Worm (Caenorhabditis elegans) whole organism, midembryonic: ENCODE data around the gene attf-2.

Source experiments
- T22C8.4 ChIP-seq: fragments of 200-800 bp; sonication (Bioruptor generic); IDR thresholded peaks from 2 replicates; pipeline ENCODE4 v1.3.6; 2022; ENCODE audit warnings: missing genetic modification characterization, missing compliant biosample characterization
- cog-1 ChIP-seq: sonication (generic microtip); optimal IDR thresholded peaks from 2 replicates; lab custom pipeline; 2016; ENCODE audit warnings: missing genetic modification characterization, missing compliant biosample characterization
- flt-1 ChIP-seq: fragments of 200-800 bp; sonication (Bioruptor generic); IDR thresholded peaks from 2 replicates; pipeline ENCODE4 v1.3.6; 2022; ENCODE audit warnings: missing genetic modification characterization, missing compliant biosample characterization
- klf-2 ChIP-seq: fragments of 200-800 bp; sonication (Bioruptor generic); conservative IDR thresholded peaks from 2 replicates; pipeline ENCODE4 v1.3.6; 2022; ENCODE audit warnings: missing genetic modification reagents, missing genetic modification characterization, missing compliant biosample characterization
- med-1 ChIP-seq: sonication (generic microtip); optimal IDR thresholded peaks from 2 replicates; lab custom pipeline; 2017; ENCODE audit warnings: missing genetic modification characterization, mild to moderate bottlenecking, missing compliant biosample characterization, antibody characterized with exemption, missing genetic modification reagents; ENCODE audit not compliant: insufficient read depth
- ref-1 ChIP-seq: fragments of 200-800 bp; sonication (Bioruptor generic); conservative IDR thresholded peaks from 2 replicates; pipeline ENCODE4 v1.3.6; 2022; ENCODE audit warnings: missing genetic modification reagents, missing genetic modification characterization, missing compliant biosample characterization
- tab-1 ChIP-seq: fragments of 200-800 bp; sonication (Bioruptor generic); IDR thresholded peaks from 2 replicates; pipeline ENCODE4 v1.3.6; 2022; ENCODE audit warnings: missing genetic modification characterization, missing compliant biosample characterization
- ztf-23 ChIP-seq: fragments of 200-800 bp; sonication (Bioruptor generic); IDR thresholded peaks from 2 replicates; pipeline ENCODE4 v1.3.6; 2022; ENCODE audit warnings: missing genetic modification reagents, missing genetic modification characterization, missing compliant biosample characterization
- ztf-29 ChIP-seq: fragments of 200-800 bp; sonication (Bioruptor generic); IDR thresholded peaks from 2 replicates; pipeline ENCODE4 v1.3.6; 2022; ENCODE audit warnings: missing genetic modification reagents, missing genetic modification characterization, missing compliant biosample characterization

attf-2 gene

DNA sequence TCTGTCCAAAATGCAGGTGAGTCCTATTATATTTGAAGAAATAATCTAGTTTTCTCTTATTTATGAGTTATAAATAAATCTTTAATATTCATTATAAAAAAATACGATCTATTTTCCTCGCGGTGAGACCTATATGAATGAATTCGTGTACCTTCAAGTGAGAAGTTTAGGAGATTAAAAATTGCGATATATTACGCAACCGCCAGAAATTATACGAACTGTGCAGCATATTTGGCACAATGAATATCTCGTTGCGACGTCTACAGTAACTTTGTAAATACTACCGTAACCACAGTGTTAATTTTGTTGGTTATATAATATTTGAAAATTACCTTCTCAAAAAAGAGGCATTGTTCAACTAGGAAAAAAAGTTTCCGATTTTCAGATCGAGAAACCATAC, 28.4 kb upstream of the attf-2 start:
- TF ChIP-seq T22C8.4 (no peak), tab-1 (GFP tag; lab: Robert Waterston, UW) (no peak), klf-2 (GFP tag; lab: Robert Waterston, UW) (no peak), med-1 (GFP tag; lab: Kevin White, UChicago) (no peak), ref-1 (no peak), cog-1 (no peak), ztf-29 (GFP tag; lab: Robert Waterston, UW) (no peak), flt-1 (no peak), ztf-23 (GFP tag; lab: Robert Waterston, UW) (no peak)

DNA sequence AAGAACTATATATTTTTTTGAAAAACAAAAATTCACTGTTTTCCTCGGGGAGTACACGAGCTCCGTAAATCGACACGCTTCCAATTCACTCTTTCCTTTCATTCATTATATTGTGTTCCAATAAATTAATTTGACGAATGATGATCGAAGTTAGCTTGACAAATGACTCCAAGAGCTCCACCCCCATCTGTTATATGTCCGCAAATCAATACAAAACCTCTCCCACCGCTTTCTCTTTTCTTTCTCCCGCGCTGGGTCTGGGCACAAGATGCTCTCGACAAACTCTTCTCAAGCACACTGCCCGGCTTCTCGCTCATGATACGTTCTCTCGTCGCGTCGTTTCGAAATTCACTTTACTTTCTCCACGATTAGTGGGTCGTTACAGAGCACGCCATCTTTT, 28.0 kb upstream of the attf-2 start, which contains the start of gene C13F10.1:
Gene C13F10.1, plus strand, starts transcription at position 138 of the 400 bp plus-strand sequence.
- TF ChIP-seq klf-2 (GFP tag; lab: Robert Waterston, UW), result no peak
- no peak for TF ChIP-seq ztf-29 (GFP tag; lab: Robert Waterston, UW)
- no peak for TF ChIP-seq ztf-23 (GFP tag; lab: Robert Waterston, UW)
- TF ChIP-seq cog-1, result no peak
- TF ChIP-seq ref-1, result no peak
- TF ChIP-seq T22C8.4, result no peak
- TF ChIP-seq med-1 (GFP tag; lab: Kevin White, UChicago), result no peak
- no peak for TF ChIP-seq tab-1 (GFP tag; lab: Robert Waterston, UW)
- TF ChIP-seq flt-1, result no peak

DNA sequence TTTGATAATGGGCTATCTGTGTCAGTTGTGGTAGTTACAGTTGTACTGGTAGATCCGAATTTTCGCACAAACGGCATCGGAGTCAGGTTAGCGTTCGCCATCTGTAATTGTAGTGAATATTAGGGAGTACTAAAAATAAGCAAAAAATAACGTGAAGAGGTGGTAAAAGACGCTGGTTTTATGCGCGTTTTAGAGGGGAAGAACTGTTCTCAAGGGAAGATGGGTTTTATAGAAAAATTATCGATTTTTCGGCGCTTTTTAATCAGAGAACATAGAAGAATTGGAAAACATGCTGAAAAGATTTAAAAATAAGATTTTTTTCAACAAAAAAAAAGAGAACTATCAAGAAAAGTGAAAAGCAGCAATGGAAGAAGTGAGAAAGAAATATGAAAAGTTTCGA, 27.2 kb upstream of the attf-2 start, which contains the start of gene C13F10.7:
Gene C13F10.7, minus strand, starts transcription at position 101 of the 400 bp plus-strand sequence.
- no peak for TF ChIP-seq T22C8.4
- TF ChIP-seq med-1 (GFP tag; lab: Kevin White, UChicago), result no peak

DNA sequence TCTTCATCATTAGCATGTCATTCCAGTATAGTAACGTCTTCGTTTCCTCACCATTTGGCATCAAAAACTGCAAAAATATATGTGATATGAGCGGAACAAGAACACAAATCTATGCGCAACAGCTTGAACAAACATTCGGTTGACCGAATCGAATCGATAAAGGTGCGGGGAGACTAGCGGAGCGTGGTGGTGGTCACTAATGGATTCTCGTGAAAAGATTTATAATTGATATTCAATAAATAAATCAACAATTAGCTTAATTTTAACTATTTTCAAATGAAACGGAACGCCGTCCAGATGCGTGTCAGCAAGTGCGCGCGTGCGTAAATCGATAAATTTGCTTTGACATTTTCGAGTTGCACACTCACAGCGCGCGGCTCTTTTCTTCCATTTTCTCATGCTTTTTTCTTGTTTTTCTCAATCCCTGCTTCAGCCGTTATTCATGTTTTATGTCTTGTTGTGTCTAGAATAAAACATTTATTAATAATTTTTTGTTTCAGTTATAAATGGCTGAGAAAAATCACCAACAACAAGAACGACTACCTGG, 25.1 kb upstream of the attf-2 start, which contains the start of the genes C13F10.8, C13F10.6 and kxd-1:
Gene C13F10.8, minus strand, starts transcription at position 51 of the 547 bp plus-strand sequence.
Gene C13F10.6, minus strand, starts transcription at position 67 of the 547 bp plus-strand sequence.
Gene kxd-1, plus strand, starts transcription at position 497 of the 547 bp plus-strand sequence.
- no peak for TF ChIP-seq med-1 (GFP tag; lab: Kevin White, UChicago)
- TF ChIP-seq ref-1, result no peak

DNA sequence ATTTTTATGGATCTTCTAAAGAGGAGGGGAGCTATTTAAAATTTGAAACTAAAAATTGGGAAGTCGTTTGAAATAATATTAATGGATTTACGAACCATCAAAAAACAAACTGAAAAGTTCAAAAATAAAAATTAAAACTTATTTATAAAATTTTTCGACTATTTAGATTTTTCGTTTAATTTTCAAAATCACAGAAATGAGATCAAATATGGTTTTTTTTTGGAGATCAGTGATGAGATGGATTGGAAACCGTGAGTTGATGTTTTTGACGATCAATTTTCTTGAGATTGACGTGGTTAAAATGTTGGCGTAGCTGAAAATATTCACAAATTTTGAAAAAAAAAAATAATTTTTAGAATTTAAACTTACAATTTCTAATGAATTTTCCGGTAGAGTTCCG, 23.1 kb upstream of the attf-2 start, which contains the start of gene C13F10.5:
Gene C13F10.5, minus strand, starts transcription at position 101 of the 400 bp plus-strand sequence.
- TF ChIP-seq cog-1 (no peak), ref-1 (no peak), ztf-29 (GFP tag; lab: Robert Waterston, UW) (no peak)

DNA sequence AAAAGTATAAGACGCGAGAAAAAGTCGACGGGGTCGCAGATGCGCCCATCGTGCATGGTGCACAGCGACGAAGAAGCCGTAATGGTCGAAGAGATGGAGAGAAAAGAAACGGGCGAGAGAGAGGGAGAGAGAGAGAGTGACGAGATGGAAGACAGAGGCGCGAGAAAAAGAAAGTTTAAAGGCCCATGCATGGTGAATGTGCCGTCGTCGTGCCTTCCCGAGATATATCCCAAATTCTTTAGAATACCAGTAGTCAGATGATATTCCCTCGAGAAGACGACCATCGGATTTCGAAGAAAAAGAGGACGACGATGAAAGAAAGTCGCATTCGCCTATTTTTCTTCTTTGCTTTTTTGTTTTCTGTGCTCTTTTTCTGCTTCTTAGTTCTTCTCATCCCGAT, 20.1 kb upstream of the attf-2 start:
- no peak for TF ChIP-seq tab-1 (GFP tag; lab: Robert Waterston, UW)
- no peak for TF ChIP-seq klf-2 (GFP tag; lab: Robert Waterston, UW)
- TF ChIP-seq ref-1, result no peak

DNA sequence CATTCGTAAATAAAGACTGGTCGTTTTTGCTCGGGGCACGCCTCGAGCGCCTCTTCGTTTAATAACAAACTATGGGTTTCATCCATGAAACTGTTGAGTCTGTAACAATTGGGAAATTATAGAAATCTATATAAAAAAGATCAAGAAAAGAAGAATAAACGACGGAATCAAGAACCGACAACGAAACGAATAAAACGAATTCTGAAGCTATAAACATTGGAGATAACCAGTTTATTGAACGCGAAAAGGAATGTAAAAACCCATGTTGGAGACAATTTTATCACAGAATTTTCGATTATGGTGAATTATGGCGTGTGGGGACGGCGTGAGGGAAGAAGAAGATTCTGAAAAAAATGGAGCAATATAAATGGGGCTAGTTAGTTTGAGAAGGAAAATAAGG, 18.9 kb upstream of the attf-2 start, which contains the start of gene soap-1:
Gene soap-1, minus strand, starts transcription at position 101 of the 400 bp plus-strand sequence.
- TF ChIP-seq flt-1 (no peak), ztf-29 (GFP tag; lab: Robert Waterston, UW) (no peak), klf-2 (GFP tag; lab: Robert Waterston, UW) (no peak), tab-1 (GFP tag; lab: Robert Waterston, UW) (no peak), med-1 (GFP tag; lab: Kevin White, UChicago) (no peak), ztf-23 (GFP tag; lab: Robert Waterston, UW) (no peak), cog-1 (no peak), T22C8.4 (no peak)

DNA sequence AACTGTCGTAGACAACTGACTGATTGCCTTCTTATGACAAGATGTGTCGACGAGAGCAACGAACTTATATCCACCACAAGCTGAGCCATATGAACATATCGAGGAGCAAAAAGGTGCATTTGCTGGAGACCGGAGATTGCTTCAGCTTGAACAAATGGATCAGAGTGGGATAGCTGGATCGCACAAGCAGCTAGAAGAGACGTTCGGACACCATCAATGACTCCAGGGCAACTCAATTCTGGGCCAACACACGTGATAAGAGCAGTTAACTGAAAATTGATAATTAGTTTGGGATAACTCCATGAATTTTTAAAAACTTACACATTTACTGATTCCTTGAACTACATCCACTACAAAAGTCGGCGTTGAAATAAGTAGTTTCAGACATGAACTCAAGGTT, 13.1 kb upstream of the attf-2 start:
- TF ChIP-seq ztf-29 (GFP tag; lab: Robert Waterston, UW) (no peak), ztf-23 (GFP tag; lab: Robert Waterston, UW) (no peak), flt-1 (no peak), med-1 (GFP tag; lab: Kevin White, UChicago) (no peak), klf-2 (GFP tag; lab: Robert Waterston, UW) (no peak), T22C8.4 (no peak)

DNA sequence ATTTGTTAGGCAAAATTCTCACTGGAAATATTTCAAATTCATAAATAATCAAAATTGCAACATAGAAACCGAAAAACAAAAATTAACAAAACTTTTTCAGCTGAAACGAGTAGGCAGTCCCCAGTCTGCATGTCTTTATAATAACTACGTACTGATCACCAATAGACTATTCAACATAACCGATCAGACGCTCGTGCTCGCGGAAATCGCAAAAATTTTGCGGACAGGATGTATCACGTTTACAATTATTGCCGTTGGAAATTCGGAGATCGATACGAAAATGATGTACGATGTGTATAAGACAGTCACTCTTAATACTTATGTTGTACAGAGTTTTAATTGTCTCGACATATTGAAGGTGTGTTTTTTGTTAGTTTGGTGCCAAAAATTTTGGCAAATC, 5.4 kb upstream of the attf-2 start:
- TF ChIP-seq ztf-29 (GFP tag; lab: Robert Waterston, UW) (no peak), T22C8.4 (no peak), flt-1 (no peak), ref-1 (no peak), med-1 (GFP tag; lab: Kevin White, UChicago) (no peak), cog-1 (no peak), tab-1 (GFP tag; lab: Robert Waterston, UW) (no peak), klf-2 (GFP tag; lab: Robert Waterston, UW) (no peak), ztf-23 (GFP tag; lab: Robert Waterston, UW) (no peak)

DNA sequence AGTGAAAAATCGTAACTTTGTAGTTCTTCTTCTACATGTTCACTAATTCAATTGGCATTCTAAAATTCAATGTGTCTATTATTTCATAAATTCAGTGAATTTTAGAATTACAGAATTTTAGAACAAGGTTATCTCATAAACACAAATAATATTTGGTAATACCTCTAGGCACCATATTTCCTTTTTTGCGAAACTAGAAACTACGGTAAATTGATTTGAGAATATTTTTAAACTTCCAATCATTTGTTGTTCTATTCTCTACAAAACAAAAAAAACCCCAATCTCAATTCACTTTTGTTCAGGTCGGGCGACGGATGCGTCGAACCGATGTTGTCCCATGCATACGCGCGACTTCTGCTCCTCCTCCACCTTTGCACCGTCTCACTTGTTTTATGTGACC, 4.0 kb upstream of the attf-2 start, which contains the start of gene F09G2.1:
Gene F09G2.1, plus strand, starts transcription at position 301 of the 400 bp plus-strand sequence.
- TF ChIP-seq flt-1, result no peak

DNA sequence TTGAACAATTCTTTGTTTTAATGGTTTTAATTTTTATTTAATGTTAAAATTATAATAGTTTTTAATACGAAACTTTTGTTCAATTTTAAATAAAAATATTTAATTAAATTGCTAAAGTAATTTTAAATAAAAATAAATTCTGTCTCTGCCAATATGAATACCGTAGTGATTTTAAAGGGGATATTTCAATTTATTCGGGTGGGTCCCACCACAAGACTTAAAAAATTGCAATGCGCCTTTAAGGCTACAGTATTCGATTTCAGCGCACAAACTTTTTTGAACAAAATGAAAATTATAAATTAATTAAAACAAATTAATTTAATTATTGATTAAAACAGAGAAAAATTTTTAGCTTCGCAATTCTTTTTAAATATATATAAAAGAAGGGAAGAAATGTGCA, 3.1 kb upstream of the attf-2 start:
- TF ChIP-seq med-1 (GFP tag; lab: Kevin White, UChicago), result no peak
- TF ChIP-seq ztf-29 (GFP tag; lab: Robert Waterston, UW), result no peak
- TF ChIP-seq ztf-23 (GFP tag; lab: Robert Waterston, UW), result no peak
- TF ChIP-seq ref-1, result no peak
- TF ChIP-seq cog-1, result no peak
- TF ChIP-seq tab-1 (GFP tag; lab: Robert Waterston, UW), result no peak
- no peak for TF ChIP-seq flt-1
- TF ChIP-seq klf-2 (GFP tag; lab: Robert Waterston, UW), result no peak
- TF ChIP-seq T22C8.4, result no peak
